Worm (Caenorhabditis elegans) whole organism, L4 larva: Measurements from ENCODE around the gene Y57G11C.22.

Experiments used
- aha-1 ChIP-seq: fragments of 150-350 bp; peaks from one replicate; lab custom pipeline; 2014; ENCODE audit warnings: missing biosample characterization, missing genetic modification characterization
- daf-19 ChIP-seq: fragments of 200-800 bp; sonication (Bioruptor generic); conservative IDR thresholded peaks from 2 replicates; pipeline ENCODE4 v1.3.6; 2022; ENCODE audit warnings: missing genetic modification characterization, missing compliant biosample characterization
- hlh-11 ChIP-seq: fragments of 200-800 bp; sonication (Bioruptor generic); optimal IDR thresholded peaks from 2 replicates; lab custom pipeline; 2018; ENCODE audit warnings: mild to moderate bottlenecking, missing genetic modification characterization, missing compliant biosample characterization
- mep-1 ChIP-seq: fragments of 150-350 bp; sonication (generic microtip); optimal IDR thresholded peaks from 3 replicates; lab custom pipeline; 2014; ENCODE audit warnings: missing biosample characterization, missing genetic modification characterization
- nhr-11 ChIP-seq: fragments of 150-350 bp; optimal IDR thresholded peaks from 2 replicates; lab custom pipeline; 2014; ENCODE audit warnings: missing biosample characterization, missing genetic modification characterization
- snpc-4 ChIP-seq: fragments of 150-350 bp; optimal IDR thresholded peaks from 2 replicates; lab custom pipeline; 2014; ENCODE audit warnings: missing biosample characterization, missing genetic modification characterization
- unc-62 ChIP-seq, 3 experiments: fragments of 150-350 bp in 1 of 3; sonication (generic microtip); optimal IDR thresholded peaks in 2 of 3; peaks in 1 of 3; 1 replicate in 1 of 3; 2 replicates in 2 of 3; lab custom pipeline; 2014 to 2017; ENCODE audit warnings: missing biosample characterization in 3 of 3, missing genetic modification characterization in 3 of 3, missing genetic modification reagents in 3 of 3, missing genotype in 1 of 3

DNA sequence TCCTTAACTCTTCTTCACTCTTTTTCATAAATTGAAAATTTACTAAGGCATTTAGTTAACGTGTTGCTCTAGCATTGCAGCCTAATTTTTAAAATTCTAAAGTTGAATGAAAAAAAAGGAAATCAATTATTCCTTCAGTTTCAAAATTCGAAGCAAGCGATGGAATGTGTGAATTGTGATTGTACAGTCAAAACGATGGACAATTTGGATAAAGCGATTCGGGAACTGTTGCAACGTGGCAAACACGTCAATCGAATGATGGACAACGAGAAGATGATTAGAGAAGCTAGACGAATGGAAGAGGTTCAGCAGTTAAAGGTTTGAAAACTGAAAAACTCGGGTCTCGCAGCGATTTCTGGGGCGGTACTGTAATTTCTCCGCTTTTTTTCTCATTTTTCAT lies 37.8 kb upstream of the Y57G11C.22 start, which contains the start of gene Y57G11C.14:
- no peak for TF ChIP-seq hlh-11 (tag; lab: Kevin White, UChicago)
- no peak for TF ChIP-seq nhr-11 (tag; lab: Kevin White, UChicago)
- TF ChIP-seq snpc-4 (tag; lab: Kevin White, UChicago), result no peak
- no peak for TF ChIP-seq mep-1
- no peak for TF ChIP-seq unc-62 (GFP tag; optimal IDR thresholded peaks at IDR 0.05 in 1 of 2; lab: Kevin White, UChicago)
- TF ChIP-seq unc-62 (tag; optimal IDR thresholded peaks at IDR 0.05; lab: Kevin White, UChicago), result no peak
- no peak for TF ChIP-seq daf-19 (GFP tag; lab: Robert Waterston, UW)
- TF ChIP-seq aha-1 (tag; lab: Kevin White, UChicago), result no peak
